Comparison of ENCODE assay signal across 1 worm cellular context in the genomic region with DNA sequence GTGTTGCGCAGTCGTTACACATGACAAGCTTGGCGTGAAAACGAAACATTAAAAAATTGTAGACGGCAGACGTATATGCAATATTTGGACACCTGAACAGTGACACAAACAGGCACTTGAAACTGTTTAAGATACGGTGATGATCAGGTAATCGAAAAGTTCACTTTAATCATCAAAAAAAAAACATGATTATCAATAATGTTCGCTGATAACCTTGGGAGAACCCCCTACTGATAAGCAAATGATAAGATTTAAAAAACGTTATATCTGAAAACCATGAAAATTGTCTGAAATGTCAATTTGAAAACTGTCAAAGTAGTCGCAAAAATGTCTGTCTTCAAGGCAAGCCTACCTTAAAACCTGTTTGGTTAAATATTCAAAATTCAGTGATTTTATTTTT.
A peak's percentile ranks its signal among the peaks of the same experiment; 100 is the strongest.
TF ChIP-seq lines count a peak whose summit lies in the region.

No protein-coding gene starts in this region.

TF ChIP-seq in whole organism, L4 larva, 104 proteins besides CTCF, POLR2A, EP300 and RAD21 (continued from another document):
- TF ChIP-seq T26A8.4 (GFP tag; IDR thresholded peaks at IDR 0.05; lab: Robert Waterston, UW): no peak
- no peak for TF ChIP-seq nhr-42 (GFP tag; IDR thresholded peaks at IDR 0.05; lab: Robert Waterston, UW)
- TF ChIP-seq F26F4.8 (GFP tag; conservative IDR thresholded peaks at IDR 0.05; lab: Robert Waterston, UW): no peak
- TF ChIP-seq lin-13 (GFP tag; optimal IDR thresholded peaks at IDR 0.05; lab: Kevin White, UChicago): no peak
- peak; percentile 86 for TF ChIP-seq tra-1 (GFP tag; IDR thresholded peaks at IDR 0.05; lab: Robert Waterston, UW)
- TF ChIP-seq lin-1 (GFP tag; IDR thresholded peaks at IDR 0.05; lab: Robert Waterston, UW): peak; percentile 38; the same call in 1 of the 2 replicates
- no peak for TF ChIP-seq fos-1 (tag; optimal IDR thresholded peaks at IDR 0.05; lab: Kevin White, UChicago)
- TF ChIP-seq attf-4 (tag; optimal IDR thresholded peaks at IDR 0.05; lab: Kevin White, UChicago): no peak
- TF ChIP-seq sdz-12 (GFP tag; optimal IDR thresholded peaks at IDR 0.05; lab: Kevin White, UChicago): no peak
- peak; percentile 95 for TF ChIP-seq dmd-6 (GFP tag; IDR thresholded peaks at IDR 0.05; lab: Robert Waterston, UW)
- TF ChIP-seq mdl-1 (tag; optimal IDR thresholded peaks at IDR 0.05; lab: Kevin White, UChicago): no peak
- peak; percentile 55 for TF ChIP-seq cey-2 (tag; optimal IDR thresholded peaks at IDR 0.05; lab: Kevin White, UChicago; ENCODE audit: borderline replicate concordance, insufficient read depth)
- peak; percentile 11 for TF ChIP-seq mxl-3 (GFP tag; optimal IDR thresholded peaks at IDR 0.05; lab: Kevin White, UChicago)
- no peak for TF ChIP-seq zag-1 (tag; optimal IDR thresholded peaks at IDR 0.05; lab: Kevin White, UChicago)
- peak; percentile 58 for TF ChIP-seq hlh-11 (tag; optimal IDR thresholded peaks at IDR 0.05; lab: Kevin White, UChicago)
- TF ChIP-seq ceh-20 (GFP tag; IDR thresholded peaks at IDR 0.05; lab: Robert Waterston, UW): peak; percentile 24; the same call in 1 of the 2 replicates
- TF ChIP-seq pha-4 (GFP tag; IDR thresholded peaks at IDR 0.05; lab: Robert Waterston, UW): 0 out of 2 replicates have a peak, but pooled peaks have one; percentile 14
- no peak for TF ChIP-seq pha-4 (tag; optimal IDR thresholded peaks at IDR 0.05; lab: Kevin White, UChicago)
- no peak for TF ChIP-seq F10B5.3 (tag; optimal IDR thresholded peaks at IDR 0.05; lab: Kevin White, UChicago)
- TF ChIP-seq nhr-28 (tag; optimal IDR thresholded peaks at IDR 0.05; lab: Kevin White, UChicago): peak; percentile 11
- no peak for TF ChIP-seq egl-43 (GFP tag; IDR thresholded peaks at IDR 0.05; lab: Robert Waterston, UW)
- no peak for TF ChIP-seq ztf-11 (tag; optimal IDR thresholded peaks at IDR 0.05; lab: Kevin White, UChicago)
- TF ChIP-seq nhr-76 (tag; optimal IDR thresholded peaks at IDR 0.05; lab: Kevin White, UChicago): no peak
TF ChIP-seq in whole organism, L4 larva: peak in this region for 19.
